Worm (Caenorhabditis elegans) whole organism, L4 larva: Measurements from ENCODE around the gene spr-2.
A peak's percentile ranks its signal among the peaks of the same experiment; 100 is the strongest.

ENCODE experiments used
- F44E2.7 ChIP-seq: fragments of 200-800 bp; sonication (Bioruptor generic); IDR thresholded peaks from 2 replicates; pipeline ENCODE4 v2.1.2; 2022; ENCODE audit warnings: missing genetic modification characterization, missing compliant biosample characterization
- F49E8.2 ChIP-seq: sonication (generic microtip); optimal IDR thresholded peaks from 2 replicates; lab custom pipeline; 2016; ENCODE audit warnings: missing compliant biosample characterization, mild to moderate bottlenecking, missing genetic modification characterization, borderline replicate concordance
- T20F7.1 ChIP-seq: fragments of 200-800 bp; sonication (Bioruptor generic); optimal IDR thresholded peaks from 2 replicates; lab custom pipeline; 2018; ENCODE audit warnings: mild to moderate bottlenecking, missing genetic modification characterization, missing compliant biosample characterization
- Y48G9A.11 ChIP-seq: fragments of 200-800 bp; sonication (Bioruptor generic); IDR thresholded peaks from 2 replicates; pipeline ENCODE4 v1.3.6; 2022; ENCODE audit warnings: missing genetic modification reagents, missing genetic modification characterization, missing compliant biosample characterization
- Y75B8A.6 ChIP-seq: fragments of 200-800 bp; sonication (Bioruptor generic); IDR thresholded peaks from 2 replicates; pipeline ENCODE4 v1.3.6; 2022; ENCODE audit warnings: missing genetic modification reagents, missing genetic modification characterization, missing compliant biosample characterization
- aha-1 ChIP-seq: fragments of 150-350 bp; peaks from one replicate; lab custom pipeline; 2014; ENCODE audit warnings: missing biosample characterization, missing genetic modification characterization
- daf-12 ChIP-seq: fragments of 150-350 bp; optimal IDR thresholded peaks from 2 replicates; lab custom pipeline; 2014; ENCODE audit warnings: missing biosample characterization, missing genetic modification reagents, missing genetic modification characterization
- daf-16 ChIP-seq, 3 experiments: sonication (generic microtip); optimal IDR thresholded peaks; 2 replicates each; lab custom pipeline; 2016 to 2017; ENCODE audit warnings: missing genetic modification characterization in 3 of 3, missing genetic modification reagents in 3 of 3, mild to moderate bottlenecking in 2 of 3, missing compliant biosample characterization in 2 of 3, missing biosample characterization in 1 of 3, moderate library complexity in 1 of 3
- dpl-1 ChIP-seq: fragments of 150-350 bp; optimal IDR thresholded peaks from 2 replicates; lab custom pipeline; 2014; ENCODE audit warnings: missing biosample characterization, missing genetic modification reagents, missing genetic modification characterization
- dve-1 ChIP-seq: sonication (generic microtip); optimal IDR thresholded peaks from 2 replicates; lab custom pipeline; 2017; ENCODE audit warnings: antibody characterized with exemption, mild to moderate bottlenecking, missing genetic modification characterization, missing compliant biosample characterization; ENCODE audit not compliant: insufficient read depth
- egl-27 ChIP-seq: sonication (generic microtip); optimal IDR thresholded peaks from 3 replicates; lab custom pipeline; 2017; ENCODE audit warnings: missing biosample characterization, missing genetic modification reagents, missing genetic modification characterization
- gei-8 ChIP-seq: fragments of 200-800 bp; sonication (Bioruptor generic); optimal IDR thresholded peaks from 2 replicates; lab custom pipeline; 2018; ENCODE audit warnings: mild to moderate bottlenecking, missing genetic modification characterization, missing compliant biosample characterization
- hif-1 ChIP-seq, 2 experiments: sonication (generic microtip); optimal IDR thresholded peaks; 2 replicates each; lab custom pipeline; 2016 to 2017; ENCODE audit warnings: missing compliant biosample characterization in 2 of 2, missing genetic modification characterization in 2 of 2, missing genetic modification reagents in 2 of 2, missing genotype in 2 of 2, mild to moderate bottlenecking in 1 of 2
- hlh-11 ChIP-seq: fragments of 200-800 bp; sonication (Bioruptor generic); optimal IDR thresholded peaks from 2 replicates; lab custom pipeline; 2018; ENCODE audit warnings: mild to moderate bottlenecking, missing genetic modification characterization, missing compliant biosample characterization
- hlh-30 ChIP-seq: sonication (generic microtip); optimal IDR thresholded peaks from 2 replicates; lab custom pipeline; 2017; ENCODE audit warnings: antibody characterized with exemption, mild to moderate bottlenecking, missing genetic modification characterization, missing compliant biosample characterization; ENCODE audit not compliant: insufficient read depth
- jun-1 ChIP-seq: fragments of 150-350 bp; optimal IDR thresholded peaks from 2 replicates; lab custom pipeline; 2014; ENCODE audit warnings: missing biosample characterization, missing genetic modification reagents, missing genetic modification characterization
- lin-13 ChIP-seq: fragments of 150-350 bp; optimal IDR thresholded peaks from 2 replicates; lab custom pipeline; 2014; ENCODE audit warnings: missing biosample characterization, missing genetic modification reagents, missing genetic modification characterization
- lin-38 ChIP-seq: fragments of 200-800 bp; sonication (Bioruptor generic); IDR thresholded peaks from 2 replicates; pipeline ENCODE4 v1.3.6; 2022; ENCODE audit warnings: missing genetic modification reagents, missing genetic modification characterization, missing compliant biosample characterization
- lin-39 ChIP-seq: fragments of 150-350 bp; optimal IDR thresholded peaks from 2 replicates; lab custom pipeline; 2014; ENCODE audit warnings: missing biosample characterization, missing genetic modification reagents, missing genetic modification characterization
- lsy-2 ChIP-seq, 2 experiments: fragments of 150-350 bp in 1 of 2; sonication (generic microtip) in 1 of 2; optimal IDR thresholded peaks; 2 replicates each; lab custom pipeline; 2014 to 2017; ENCODE audit warnings: missing biosample characterization in 2 of 2, missing genetic modification characterization in 2 of 2
- mdl-1 ChIP-seq, 2 experiments: fragments of 150-350 bp in 1 of 2; sonication (generic microtip) in 1 of 2; optimal IDR thresholded peaks; 2 replicates each; lab custom pipeline; 2014 to 2017; ENCODE audit warnings: missing biosample characterization in 2 of 2, missing genetic modification characterization in 2 of 2
- mep-1 ChIP-seq: fragments of 150-350 bp; sonication (generic microtip); optimal IDR thresholded peaks from 3 replicates; lab custom pipeline; 2014; ENCODE audit warnings: missing biosample characterization, missing genetic modification characterization
- mes-2 ChIP-seq: sonication (generic microtip); optimal IDR thresholded peaks from 2 replicates; lab custom pipeline; 2016; ENCODE audit warnings: missing genotype, mild to moderate bottlenecking, missing genetic modification characterization, missing compliant biosample characterization; ENCODE audit not compliant: poor library complexity, severe bottlenecking
- mxl-3 ChIP-seq: fragments of 200-800 bp; sonication (Bioruptor generic); optimal IDR thresholded peaks from 2 replicates; lab custom pipeline; 2018; ENCODE audit warnings: mild to moderate bottlenecking, missing genetic modification characterization, missing compliant biosample characterization
- nhr-102 ChIP-seq: sonication (generic microtip); optimal IDR thresholded peaks from 2 replicates; lab custom pipeline; 2016; ENCODE audit warnings: mild to moderate bottlenecking, missing genetic modification characterization, moderate library complexity, missing compliant biosample characterization
- nhr-11 ChIP-seq: fragments of 150-350 bp; optimal IDR thresholded peaks from 2 replicates; lab custom pipeline; 2014; ENCODE audit warnings: missing biosample characterization, missing genetic modification characterization
- nhr-237 ChIP-seq: sonication (generic microtip); optimal IDR thresholded peaks from 2 replicates; lab custom pipeline; 2017; ENCODE audit warnings: missing biosample characterization, missing genetic modification characterization
- nhr-25 ChIP-seq: sonication (generic microtip); optimal IDR thresholded peaks from 2 replicates; lab custom pipeline; 2017; ENCODE audit warnings: missing genetic modification characterization, mild to moderate bottlenecking, missing compliant biosample characterization, antibody characterized with exemption, moderate library complexity, borderline replicate concordance; ENCODE audit not compliant: insufficient read depth
- nhr-28 ChIP-seq: fragments of 150-350 bp; optimal IDR thresholded peaks from 2 replicates; lab custom pipeline; 2014; ENCODE audit warnings: missing biosample characterization, missing genetic modification characterization
- nhr-48 ChIP-seq: sonication (generic microtip); optimal IDR thresholded peaks from 2 replicates; lab custom pipeline; 2016; ENCODE audit warnings: mild to moderate bottlenecking, missing genetic modification characterization, missing compliant biosample characterization
- nhr-77 ChIP-seq: fragments of 150-350 bp; optimal IDR thresholded peaks from 2 replicates; lab custom pipeline; 2014; ENCODE audit warnings: missing biosample characterization, missing genetic modification characterization
- pha-4 ChIP-seq, 2 experiments: fragments of 150-350 bp in 1 of 2; fragments of 200-800 bp in 1 of 2; sonication (Bioruptor generic) in 1 of 2; IDR thresholded peaks in 1 of 2; optimal IDR thresholded peaks in 1 of 2; 2 replicates each; pipeline versions ENCODE4 v1.3.6 to Lab custom; 2014 to 2022; ENCODE audit warnings: missing genetic modification characterization in 2 of 2, missing genetic modification reagents in 2 of 2, missing biosample characterization in 1 of 2, missing compliant biosample characterization in 1 of 2
- php-3 ChIP-seq: fragments of 200-800 bp; sonication (Bioruptor generic); IDR thresholded peaks from 2 replicates; pipeline ENCODE4 v1.3.6; 2022; ENCODE audit warnings: missing genetic modification reagents, missing genetic modification characterization, missing compliant biosample characterization
- tra-1 ChIP-seq: fragments of 200-800 bp; sonication (Bioruptor generic); IDR thresholded peaks from 2 replicates; pipeline ENCODE4 v1.3.6; 2022; ENCODE audit warnings: missing genetic modification reagents, missing genetic modification characterization, missing compliant biosample characterization
- ztf-7 ChIP-seq: fragments of 150-350 bp; optimal IDR thresholded peaks from 2 replicates; lab custom pipeline; 2014; ENCODE audit warnings: missing biosample characterization, missing genetic modification characterization

Gene spr-2

DNA sequence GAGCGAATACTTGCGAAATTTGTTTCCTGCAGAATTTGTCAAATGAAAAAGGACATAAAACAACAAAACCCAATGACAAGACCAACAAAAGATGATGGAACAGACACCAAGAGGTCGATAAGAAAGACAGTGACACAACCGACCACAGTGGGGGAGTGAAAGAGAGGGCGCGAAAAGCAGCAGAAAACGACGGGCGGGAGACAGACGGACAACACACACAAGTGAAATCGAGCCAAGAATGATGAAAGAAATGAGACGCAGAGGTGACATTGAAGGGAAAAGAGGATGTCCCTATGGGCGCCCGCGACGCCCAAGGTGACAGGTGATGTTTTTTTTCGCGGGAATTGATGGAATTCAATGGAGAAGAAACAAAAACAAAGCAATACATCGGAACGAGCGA is 25.2 kb upstream of the spr-2 start (continued):
- TF ChIP-seq F49E8.2 (tag; lab: Kevin White, UChicago): no peak
- TF ChIP-seq nhr-102 (tag; lab: Kevin White, UChicago): peak; percentile 34
- peak; percentile 35 for TF ChIP-seq nhr-48 (tag; lab: Kevin White, UChicago)
- peak; percentile 38; the same call in 1 of the 2 replicates for TF ChIP-seq pha-4 (GFP tag; IDR thresholded peaks at IDR 0.05; lab: Robert Waterston, UW)
- peak; percentile 62 for TF ChIP-seq pha-4 (tag; optimal IDR thresholded peaks at IDR 0.05; lab: Kevin White, UChicago)
- TF ChIP-seq tra-1 (GFP tag; lab: Robert Waterston, UW): peak; percentile 81; the same call in 1 of the 2 replicates
- TF ChIP-seq daf-16 (GFP tag; optimal IDR thresholded peaks at IDR 0.05; lab: Kevin White, UChicago): peak in 1 of 2 experiments; percentile 92
- peak; percentile 63 for TF ChIP-seq daf-16 (tag; optimal IDR thresholded peaks at IDR 0.05; lab: Kevin White, UChicago)
- no peak for TF ChIP-seq F44E2.7 (GFP tag; lab: Robert Waterston, UW)
- peak in 1 of 2 experiments; percentile 42 for TF ChIP-seq hif-1 (tag; optimal IDR thresholded peaks at IDR 0.05; lab: Kevin White, UChicago)
- TF ChIP-seq lsy-2 (tag; optimal IDR thresholded peaks at IDR 0.05; lab: Kevin White, UChicago): peak in 1 of 2 experiments; percentile 62
- TF ChIP-seq mxl-3 (GFP tag; lab: Kevin White, UChicago): peak; percentile 85
- TF ChIP-seq gei-8 (GFP tag; lab: Kevin White, UChicago): peak; percentile 8
- TF ChIP-seq ztf-7: no peak
- peak; percentile 83 for TF ChIP-seq mep-1 (tag; lab: Kevin White, UChicago)
- peak; percentile 2 for TF ChIP-seq nhr-25 (tag; lab: Kevin White, UChicago)
- TF ChIP-seq aha-1 (tag; lab: Kevin White, UChicago): peak; percentile 98
- TF ChIP-seq jun-1 (tag; lab: Kevin White, UChicago): no peak
- TF ChIP-seq php-3 (GFP tag; lab: Robert Waterston, UW): 0 out of 2 replicates have a peak, but pooled peaks have one; percentile 35
- TF ChIP-seq daf-12 (tag; lab: Kevin White, UChicago): no peak
- peak; percentile 81 for TF ChIP-seq nhr-11 (tag; lab: Kevin White, UChicago)
- no peak for TF ChIP-seq lin-39 (tag; lab: Kevin White, UChicago)
- TF ChIP-seq lin-13 (GFP tag; lab: Kevin White, UChicago): peak; percentile 47
- TF ChIP-seq nhr-28: peak; percentile 90
- TF ChIP-seq mdl-1 (tag; optimal IDR thresholded peaks at IDR 0.05; lab: Kevin White, UChicago): peak in 1 of 2 experiments; percentile 67
- no peak for TF ChIP-seq Y75B8A.6 (GFP tag; lab: Robert Waterston, UW)

DNA sequence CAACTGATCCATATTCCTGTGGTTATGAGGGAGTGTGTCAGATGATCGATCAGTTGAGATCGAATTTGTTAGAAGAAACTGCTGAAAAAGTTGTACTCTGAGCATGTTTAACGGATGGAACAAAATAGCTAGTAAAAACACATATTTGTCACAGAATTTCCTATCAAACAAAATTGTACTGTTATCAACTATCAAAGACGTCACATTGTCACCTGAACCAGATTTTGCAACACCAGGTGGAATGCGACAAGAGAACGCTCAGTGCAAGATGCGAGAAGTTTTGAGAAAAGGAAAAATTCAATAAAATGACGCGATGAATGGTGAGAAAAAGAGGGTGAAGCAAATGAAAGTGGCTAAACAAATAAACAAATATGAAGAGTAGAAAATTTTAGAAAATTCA is 23.7 kb upstream of the spr-2 start:
- no peak for TF ChIP-seq lin-38 (GFP tag; lab: Robert Waterston, UW)
- no peak for TF ChIP-seq daf-16 (GFP tag; optimal IDR thresholded peaks at IDR 0.05; lab: Kevin White, UChicago)
- TF ChIP-seq daf-16 (tag; optimal IDR thresholded peaks at IDR 0.05; lab: Kevin White, UChicago): peak; percentile 26
- TF ChIP-seq hlh-11: peak; percentile 46
- no peak for TF ChIP-seq egl-27 (tag; lab: Kevin White, UChicago)
- peak; percentile 67 for TF ChIP-seq nhr-28
- TF ChIP-seq dve-1 (tag; lab: Kevin White, UChicago): peak; percentile 45
- TF ChIP-seq hlh-30 (tag; lab: Kevin White, UChicago): peak; percentile 13
- TF ChIP-seq nhr-77: peak; percentile 23
- peak; percentile 13 for TF ChIP-seq dpl-1 (GFP tag; lab: Kevin White, UChicago)

DNA sequence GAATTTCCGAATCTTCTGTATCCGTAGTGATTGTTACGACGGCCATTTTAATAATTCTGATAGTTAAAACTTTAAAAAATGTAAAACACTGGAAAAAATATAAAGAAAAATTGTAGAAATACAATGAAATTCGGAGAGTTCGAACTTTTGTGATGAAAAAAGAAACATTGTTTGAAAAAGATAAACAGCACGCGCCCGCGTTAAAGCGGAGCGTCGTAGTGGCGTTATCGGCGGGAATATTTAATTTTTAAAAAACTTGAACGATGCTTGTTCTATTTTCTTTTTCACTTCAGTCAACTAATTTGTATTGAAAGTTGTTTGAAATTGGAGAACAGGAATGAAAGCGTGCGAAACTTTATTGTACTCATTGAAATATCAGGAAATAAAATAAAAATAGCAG is 21.6 kb upstream of the spr-2 start, which contains the start of gene npp-23:
TSS of gene npp-23 (minus strand) at position 56 of the 400 bp plus-strand sequence.
- TF ChIP-seq nhr-237: no peak
- TF ChIP-seq mes-2 (tag; lab: Kevin White, UChicago): peak; percentile 62
- TF ChIP-seq T20F7.1: peak; percentile 96
- TF ChIP-seq mdl-1 (tag; optimal IDR thresholded peaks at IDR 0.05; lab: Kevin White, UChicago): peak in 1 of 2 experiments; percentile 4
- TF ChIP-seq Y48G9A.11 (GFP tag; lab: Robert Waterston, UW): peak; percentile 89
- TF ChIP-seq php-3 (GFP tag; lab: Robert Waterston, UW): no peak
- peak; percentile 95 for TF ChIP-seq dpl-1 (GFP tag; lab: Kevin White, UChicago)
- peak; percentile 46 for TF ChIP-seq hlh-30 (tag; lab: Kevin White, UChicago)
